Worm (Caenorhabditis elegans) whole organism, young adult: ENCODE results near the gene ttc-17.

Source experiments
- B0336.3 ChIP-seq: fragments of 200-800 bp; sonication (Bioruptor generic); IDR thresholded peaks from 2 replicates; pipeline ENCODE4 v1.3.6; 2022; ENCODE audit warnings: missing genetic modification characterization, missing compliant biosample characterization
- ZK185.1 ChIP-seq: sonication (generic microtip); optimal IDR thresholded peaks from 2 replicates; lab custom pipeline; 2016; ENCODE audit warnings: mild to moderate bottlenecking, missing genetic modification characterization, missing compliant biosample characterization; ENCODE audit not compliant: poor library complexity, severe bottlenecking
- attf-5 ChIP-seq: fragments of 200-800 bp; sonication (Bioruptor generic); optimal IDR thresholded peaks from 2 replicates; lab custom pipeline; 2018; ENCODE audit warnings: mild to moderate bottlenecking, missing genetic modification characterization, missing compliant biosample characterization
- cebp-2 ChIP-seq: fragments of 200-800 bp; sonication (Bioruptor generic); IDR thresholded peaks from 2 replicates; pipeline ENCODE4 v1.3.6; 2022; ENCODE audit warnings: missing genetic modification characterization, missing compliant biosample characterization
- efl-1 ChIP-seq: fragments of 150-350 bp; optimal IDR thresholded peaks from 2 replicates; lab custom pipeline; 2014; ENCODE audit warnings: missing biosample characterization, missing genetic modification reagents, missing genetic modification characterization
- egl-44 ChIP-seq: fragments of 200-800 bp; sonication (Bioruptor generic); IDR thresholded peaks from 2 replicates; pipeline ENCODE4 v1.3.6; 2022; ENCODE audit warnings: missing genetic modification reagents, missing genetic modification characterization, missing compliant biosample characterization
- pha-4 ChIP-seq: fragments of 150-350 bp; sonication (generic microtip); optimal IDR thresholded peaks from 2 replicates; lab custom pipeline; 2014; ENCODE audit warnings: missing biosample characterization, missing genetic modification reagents, missing genetic modification characterization
- ztf-22 ChIP-seq: fragments of 200-800 bp; sonication (Bioruptor generic); optimal IDR thresholded peaks from 2 replicates; lab custom pipeline; 2018; ENCODE audit warnings: mild to moderate bottlenecking, missing genetic modification characterization, moderate library complexity, missing compliant biosample characterization

ce11 chrV:8948996-8949395 is 7.8 kb upstream of the ttc-17 start:
- no peak for TF ChIP-seq cebp-2 (GFP tag; lab: Robert Waterston, UW)
- TF ChIP-seq pha-4 (tag; lab: Kevin White, UChicago): no peak
- TF ChIP-seq ztf-22: no peak
- no peak for TF ChIP-seq B0336.3 (GFP tag; lab: Robert Waterston, UW)
- no peak for TF ChIP-seq attf-5 (GFP tag; lab: Kevin White, UChicago)
- no peak for TF ChIP-seq ZK185.1
- TF ChIP-seq efl-1 (GFP tag; lab: Kevin White, UChicago): no peak
- TF ChIP-seq egl-44 (GFP tag; lab: Robert Waterston, UW): no peak
